Fruit fly (Drosophila melanogaster) whole organism, embryonic: ENCODE measurements around the gene CG31683.

ENCODE experiments used
- Atf3 ChIP-seq: fragments of 200-800 bp; sonication (Bioruptor generic); optimal IDR thresholded peaks from 3 replicates; lab custom pipeline; 2016; ENCODE audit warnings: missing biosample characterization, missing genetic modification characterization
- CG11456 ChIP-seq: fragments of 200-800 bp; sonication (Bioruptor generic); IDR thresholded peaks from 3 replicates; pipeline ENCODE4 v1.3.6; 2022; ENCODE audit warnings: missing biosample characterization, missing genetic modification characterization
- CG3726 ChIP-seq: fragments of 200-800 bp; sonication (Bioruptor generic); IDR thresholded peaks from 3 replicates; pipeline ENCODE4, ENCODE4 v1.3.6; 2022; ENCODE audit warnings: missing biosample characterization, missing genetic modification characterization
- CG43689 ChIP-seq: fragments of 200-800 bp; sonication (Bioruptor generic); IDR thresholded peaks from 2 replicates; pipeline ENCODE4 v1.3.6; 2022; ENCODE audit warnings: missing biosample characterization, missing genetic modification characterization
- Ets65A ChIP-seq: fragments of 200-800 bp; sonication (Bioruptor generic); peaks from one replicate; lab custom pipeline; 2016; ENCODE audit warnings: missing biosample characterization, missing genetic modification characterization
- NfI ChIP-seq: fragments of 200-800 bp; sonication (Bioruptor generic); optimal IDR thresholded peaks from 3 replicates; lab custom pipeline; 2018; ENCODE audit warnings: missing biosample characterization, mild to moderate bottlenecking, missing genetic modification characterization, moderate library complexity
- cg ChIP-seq: fragments of 200-800 bp; sonication (Bioruptor generic); optimal IDR thresholded peaks from 3 replicates; lab custom pipeline; 2019; ENCODE audit warnings: missing biosample characterization, mild to moderate bottlenecking, missing genetic modification characterization, moderate library complexity
- disco-r ChIP-seq: fragments of 200-800 bp; sonication (Bioruptor generic); optimal IDR thresholded peaks from 2 replicates; lab custom pipeline; 2016; ENCODE audit warnings: missing biosample characterization, missing genetic modification characterization
- gcm2 ChIP-seq: fragments of 200-800 bp; sonication (Bioruptor generic); optimal IDR thresholded peaks from 2 replicates; lab custom pipeline; 2016; ENCODE audit warnings: missing biosample characterization, missing genetic modification characterization
- jing ChIP-seq: fragments of 200-800 bp; sonication (Bioruptor generic); optimal IDR thresholded peaks from 2 replicates; lab custom pipeline; 2018; ENCODE audit warnings: missing biosample characterization, mild to moderate bottlenecking, missing genetic modification characterization

DNA sequence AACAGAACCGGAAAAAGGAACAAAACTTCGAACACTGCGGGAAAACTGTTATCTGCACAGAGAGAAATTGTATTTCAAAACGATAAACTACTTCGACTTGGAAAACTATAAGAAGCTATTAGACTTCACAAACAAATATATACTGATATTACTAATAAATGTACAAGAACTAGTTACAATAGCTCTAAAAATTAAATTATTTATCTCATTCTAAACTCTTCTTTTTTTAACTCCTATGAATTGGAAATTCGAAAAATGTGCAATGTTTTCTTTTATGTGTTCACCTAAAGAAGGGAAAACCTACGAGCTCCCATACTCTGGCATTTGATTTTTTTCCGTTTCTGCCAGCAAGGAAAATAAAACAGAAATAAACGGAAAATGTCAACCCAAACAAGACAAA, 48.4 kb downstream of the CG31683 start:
- no peak for TF ChIP-seq CG11456 (GFP tag; lab: Robert Waterston, UW)
- no peak for TF ChIP-seq CG43689
- TF ChIP-seq Atf3 (GFP tag; lab: Kevin White, UChicago): no peak
- no peak for TF ChIP-seq jing
- TF ChIP-seq disco-r (GFP tag; lab: Kevin White, UChicago): no peak
- TF ChIP-seq gcm2 (GFP tag; lab: Kevin White, UChicago): no peak
- TF ChIP-seq CG3726 (GFP tag; lab: Robert Waterston, UW): no peak
- TF ChIP-seq Ets65A: peak; percentile 27
- TF ChIP-seq NfI (GFP tag; lab: Kevin White, UChicago): no peak
- TF ChIP-seq cg (GFP tag; lab: Kevin White, UChicago): no peak
